Worm (Caenorhabditis elegans) whole organism, L2 larva: Measurements from ENCODE around the gene srd-36.

Source experiments
- C34F6.9 ChIP-seq: fragments of 150-350 bp; optimal IDR thresholded peaks from 2 replicates; lab custom pipeline; 2014; ENCODE audit warnings: missing biosample characterization, missing genetic modification characterization
- F13H6.1 ChIP-seq: sonication (generic microtip); optimal IDR thresholded peaks from 2 replicates; lab custom pipeline; 2016; ENCODE audit warnings: missing genetic modification characterization, missing compliant biosample characterization
- R02D3.7 ChIP-seq: fragments of 150-350 bp; optimal IDR thresholded peaks from 2 replicates; lab custom pipeline; 2014; ENCODE audit warnings: missing biosample characterization, missing genetic modification characterization
- Y55F3AM.14 ChIP-seq: fragments of 200-800 bp; sonication (Bioruptor generic); optimal IDR thresholded peaks from 2 replicates; lab custom pipeline; 2018; ENCODE audit warnings: mild to moderate bottlenecking, missing genetic modification characterization, missing compliant biosample characterization
- ZK546.5 ChIP-seq: sonication (generic microtip); optimal IDR thresholded peaks from 2 replicates; lab custom pipeline; 2017; ENCODE audit warnings: missing biosample characterization, missing genetic modification characterization
- alr-1 ChIP-seq: fragments of 150-350 bp; optimal IDR thresholded peaks from 2 replicates; lab custom pipeline; 2014; ENCODE audit warnings: missing biosample characterization, missing genetic modification characterization
- aly-2 ChIP-seq: fragments of 150-350 bp; optimal IDR thresholded peaks from 2 replicates; lab custom pipeline; 2014; ENCODE audit warnings: missing biosample characterization, missing genetic modification characterization
- ama-1 ChIP-seq: fragments of 150-350 bp; optimal IDR thresholded peaks from 2 replicates; lab custom pipeline; 2018; ENCODE audit warnings: inconsistent platforms
- blmp-1 ChIP-seq: sonication (generic microtip); optimal IDR thresholded peaks from 2 replicates; lab custom pipeline; 2017; ENCODE audit warnings: missing genetic modification characterization, mild to moderate bottlenecking, missing compliant biosample characterization, antibody characterized with exemption, moderate library complexity; ENCODE audit not compliant: insufficient read depth
- ceh-16 ChIP-seq: fragments of 150-350 bp; optimal IDR thresholded peaks from 2 replicates; lab custom pipeline; 2014; ENCODE audit warnings: missing biosample characterization, missing genetic modification characterization
- ceh-82 ChIP-seq: fragments of 150-350 bp; optimal IDR thresholded peaks from 2 replicates; lab custom pipeline; 2014; ENCODE audit warnings: missing biosample characterization, missing genetic modification characterization
- egl-27 ChIP-seq: sonication (generic microtip); optimal IDR thresholded peaks from 3 replicates; lab custom pipeline; 2017; ENCODE audit warnings: missing biosample characterization, missing genetic modification reagents, missing genetic modification characterization
- elt-1 ChIP-seq: fragments of 150-350 bp; optimal IDR thresholded peaks from 2 replicates; lab custom pipeline; 2014; ENCODE audit warnings: missing biosample characterization, missing genetic modification characterization
- fos-1 ChIP-seq: fragments of 150-350 bp; optimal IDR thresholded peaks from 2 replicates; lab custom pipeline; 2014; ENCODE audit warnings: missing biosample characterization, missing genetic modification characterization
- gmeb-1 ChIP-seq: fragments of 150-350 bp; optimal IDR thresholded peaks from 2 replicates; lab custom pipeline; 2014; ENCODE audit warnings: missing biosample characterization, missing genetic modification characterization
- lin-11 ChIP-seq: fragments of 150-350 bp; sonication (generic microtip); optimal IDR thresholded peaks from 2 replicates; lab custom pipeline; 2014; ENCODE audit warnings: missing biosample characterization, missing genetic modification characterization, inconsistent platforms, mixed read lengths
- lin-13 ChIP-seq: fragments of 150-350 bp; optimal IDR thresholded peaks from 2 replicates; lab custom pipeline; 2014; ENCODE audit warnings: missing biosample characterization, missing genetic modification reagents, missing genetic modification characterization
- lin-39 ChIP-seq: fragments of 150-350 bp; optimal IDR thresholded peaks from 2 replicates; lab custom pipeline; 2014; ENCODE audit warnings: missing biosample characterization, missing genetic modification reagents, missing genetic modification characterization
- mbf-1 ChIP-seq: sonication (generic microtip); optimal IDR thresholded peaks from 2 replicates; lab custom pipeline; 2017; ENCODE audit warnings: missing biosample characterization, missing genetic modification characterization
- mdl-1 ChIP-seq, 2 experiments: fragments of 150-350 bp in 1 of 2; sonication (generic microtip) in 1 of 2; optimal IDR thresholded peaks; 2 replicates each; lab custom pipeline; 2017; ENCODE audit warnings: missing biosample characterization in 2 of 2, missing genetic modification characterization in 2 of 2
- nhr-10 ChIP-seq: sonication (generic microtip); optimal IDR thresholded peaks from 2 replicates; lab custom pipeline; 2017; ENCODE audit warnings: missing biosample characterization, missing genetic modification characterization
- nhr-11 ChIP-seq: fragments of 150-350 bp; optimal IDR thresholded peaks from 2 replicates; lab custom pipeline; 2014; ENCODE audit warnings: missing biosample characterization, missing genetic modification characterization
- nhr-129 ChIP-seq: fragments of 150-350 bp; optimal IDR thresholded peaks from 2 replicates; lab custom pipeline; 2014; ENCODE audit warnings: missing biosample characterization, missing genetic modification characterization
- nhr-23 ChIP-seq: fragments of 150-350 bp; optimal IDR thresholded peaks from 2 replicates; lab custom pipeline; 2014; ENCODE audit warnings: missing biosample characterization, missing genetic modification reagents, missing genetic modification characterization
- nhr-77 ChIP-seq: fragments of 150-350 bp; optimal IDR thresholded peaks from 2 replicates; lab custom pipeline; 2014; ENCODE audit warnings: missing biosample characterization, missing genetic modification characterization
- peb-1 ChIP-seq: fragments of 150-350 bp; optimal IDR thresholded peaks from 2 replicates; lab custom pipeline; 2014; ENCODE audit warnings: missing biosample characterization, missing genetic modification characterization
- sem-4 ChIP-seq: fragments of 150-350 bp; optimal IDR thresholded peaks from 2 replicates; lab custom pipeline; 2014; ENCODE audit warnings: missing biosample characterization, missing genetic modification reagents, missing genetic modification characterization
- skn-1 ChIP-seq: sonication (generic microtip); optimal IDR thresholded peaks from 2 replicates; lab custom pipeline; 2017; ENCODE audit warnings: missing biosample characterization, missing genetic modification characterization
- sma-3 ChIP-seq: sonication (generic microtip); optimal IDR thresholded peaks from 2 replicates; lab custom pipeline; 2016; ENCODE audit warnings: missing genetic modification reagents, missing genetic modification characterization, missing compliant biosample characterization
- sma-9 ChIP-seq, 2 experiments: fragments of 150-350 bp in 1 of 2; sonication (generic microtip) in 1 of 2; optimal IDR thresholded peaks; 2 replicates each; lab custom pipeline; 2014 to 2016; ENCODE audit warnings: missing genetic modification characterization in 2 of 2, mild to moderate bottlenecking in 1 of 2, missing biosample characterization in 1 of 2, missing compliant biosample characterization in 1 of 2, missing genetic modification reagents in 1 of 2, moderate library complexity in 1 of 2
- snpc-4 ChIP-seq: fragments of 150-350 bp; optimal IDR thresholded peaks from 2 replicates; lab custom pipeline; 2014; ENCODE audit warnings: missing biosample characterization, missing genetic modification characterization
- unc-39 ChIP-seq: fragments of 150-350 bp; optimal IDR thresholded peaks from 2 replicates; lab custom pipeline; 2014; ENCODE audit warnings: missing biosample characterization, missing genetic modification characterization
- unc-55 ChIP-seq: fragments of 150-350 bp; sonication (generic microtip); optimal IDR thresholded peaks from 3 replicates; lab custom pipeline; 2014; ENCODE audit warnings: missing biosample characterization, missing genetic modification reagents, missing genetic modification characterization
- zag-1 ChIP-seq: fragments of 150-350 bp; optimal IDR thresholded peaks from 2 replicates; lab custom pipeline; 2014; ENCODE audit warnings: missing biosample characterization, missing genetic modification characterization
- ztf-1 ChIP-seq: fragments of 200-800 bp; sonication (Bioruptor generic); conservative IDR thresholded peaks from 2 replicates; pipeline ENCODE4 v1.3.6; 2022; ENCODE audit warnings: missing genetic modification characterization, missing compliant biosample characterization
- ztf-11 ChIP-seq: sonication (generic microtip); optimal IDR thresholded peaks from 2 replicates; lab custom pipeline; 2017; ENCODE audit warnings: missing biosample characterization, missing genetic modification characterization

The srd-36 gene

ce11 chrX:13306869-13307446 is 12.4 kb upstream of the srd-36 start (continued):
- TF ChIP-seq nhr-11 (tag; lab: Kevin White, UChicago) (no peak), F13H6.1 (peak; percentile 75), sem-4 (tag; lab: Kevin White, UChicago) (no peak), lin-11 (tag; lab: Kevin White, UChicago) (peak; percentile 83), R02D3.7 (tag; lab: Kevin White, UChicago) (no peak), ZK546.5 (no peak), fos-1 (peak; percentile 87), gmeb-1 (tag; lab: Kevin White, UChicago) (peak; percentile 65), nhr-10 (tag; lab: Kevin White, UChicago) (no peak), elt-1 (no peak), mdl-1 (tag; optimal IDR thresholded peaks at IDR 0.05; lab: Kevin White, UChicago) (peak in 1 of 2 experiments; percentile 57), blmp-1 (no peak), unc-39 (tag; lab: Kevin White, UChicago) (no peak), ztf-11 (tag; lab: Kevin White, UChicago) (no peak), C34F6.9 (no peak), skn-1 (no peak)
- TF ChIP-seq, all 48 proteins: peak for 23

- no peak for TF ChIP-seq Y55F3AM.14 (GFP tag; lab: Kevin White, UChicago)
These were observed 11.2 kb upstream of the srd-36 start, which contains the start of gene srd-43 for ce11 chrX:13305779-13306178. Gene srd-43, minus strand, starts transcription at chrX:13305844.

- no peak for TF ChIP-seq sma-9 (GFP tag; optimal IDR thresholded peaks at IDR 0.05; lab: Kevin White, UChicago)
- no peak for TF ChIP-seq sma-9 (tag; optimal IDR thresholded peaks at IDR 0.05; lab: Kevin White, UChicago)
- no peak for TF ChIP-seq C34F6.9
- no peak for TF ChIP-seq mbf-1 (tag; lab: Kevin White, UChicago)
- TF ChIP-seq sem-4 (tag; lab: Kevin White, UChicago) = no peak
- TF ChIP-seq ama-1 = no peak
- TF ChIP-seq zag-1 (tag; lab: Kevin White, UChicago) = no peak
- no peak for TF ChIP-seq snpc-4
- no peak for TF ChIP-seq lin-39 (tag; lab: Kevin White, UChicago)
- TF ChIP-seq nhr-10 (tag; lab: Kevin White, UChicago) = no peak
- no peak for TF ChIP-seq skn-1
- TF ChIP-seq ZK546.5 = no peak
- no peak for TF ChIP-seq peb-1 (tag; lab: Kevin White, UChicago)
- no peak for TF ChIP-seq egl-27
- TF ChIP-seq nhr-23 = no peak
- no peak for TF ChIP-seq unc-55 (GFP tag; lab: Kevin White, UChicago)
- TF ChIP-seq aly-2 (tag; lab: Kevin White, UChicago) = no peak
- TF ChIP-seq, all 48 proteins: peak for 0
These were observed 8.8 kb upstream of the srd-36 start, which contains the start of gene srd-42 for ce11 chrX:13303357-13303756. Gene srd-42, minus strand, starts transcription at chrX:13303457.

ce11 chrX:13300503-13300902 is 5.9 kb upstream of the srd-36 start, which contains the start of gene srd-39:
Gene srd-39, minus strand, starts transcription at chrX:13300603.
- no peak for TF ChIP-seq nhr-10 (tag; lab: Kevin White, UChicago)
- no peak for TF ChIP-seq ama-1
- no peak for TF ChIP-seq lin-13
- no peak for TF ChIP-seq nhr-77 (tag; lab: Kevin White, UChicago)
- no peak for TF ChIP-seq alr-1
- no peak for TF ChIP-seq ztf-1 (GFP tag; lab: Robert Waterston, UW)
- no peak for TF ChIP-seq nhr-129 (tag; lab: Kevin White, UChicago)
- TF ChIP-seq R02D3.7 (tag; lab: Kevin White, UChicago) = no peak
- TF ChIP-seq ceh-16 (tag; lab: Kevin White, UChicago) = no peak
- no peak for TF ChIP-seq sma-3 (GFP tag; lab: Kevin White, UChicago)
- TF ChIP-seq ceh-82 = no peak
- TF ChIP-seq ztf-11 (tag; lab: Kevin White, UChicago) = no peak
- TF ChIP-seq mdl-1 (tag; optimal IDR thresholded peaks at IDR 0.05; lab: Kevin White, UChicago) = no peak

ce11 chrX:13293023-13293422 is 1.5 kb downstream of the srd-36 start:
- TF ChIP-seq snpc-4 (no peak), unc-55 (GFP tag; lab: Kevin White, UChicago) (no peak), skn-1 (no peak)
